Fruit fly (Drosophila melanogaster): ENCODE results near the gene crq.

Gene crq

dm6 chr2L:483347-484280 lies 30.8 kb upstream of the crq start (continued):
- TF ChIP-seq Blimp-1 (GFP tag; optimal IDR thresholded peaks at IDR 0.05) (no peak), Hr4 (GFP tag; optimal IDR thresholded peaks at IDR 0.05) (no peak), CG11294 (GFP tag; IDR thresholded peaks at IDR 0.05) (no peak), Hr39 (GFP tag; optimal IDR thresholded peaks at IDR 0.05) (no peak), spab (GFP tag; optimal IDR thresholded peaks at IDR 0.05) (peak; percentile 1), CG3032 (tag; optimal IDR thresholded peaks at IDR 0.05) (no peak), svp (GFP tag) (no peak), Ets21C (GFP tag; optimal IDR thresholded peaks at IDR 0.05) (no peak), Lpt (GFP tag; optimal IDR thresholded peaks at IDR 0.05) (no peak), CG7368 (GFP tag; optimal IDR thresholded peaks at IDR 0.05) (no peak), Smox (GFP tag; optimal IDR thresholded peaks at IDR 0.05) (no peak), dsx (GFP tag; optimal IDR thresholded peaks at IDR 0.05; ENCODE audit: poor library complexity, severe bottlenecking) (no peak), CG8119 (GFP tag; IDR thresholded peaks at IDR 0.05) (no peak), dac (GFP tag; optimal IDR thresholded peaks at IDR 0.05) (no peak), esn (GFP tag; optimal IDR thresholded peaks at IDR 0.05) (no peak)

- no peak for TF ChIP-seq CG8119 (GFP tag; IDR thresholded peaks at IDR 0.05)
- peak; percentile 24 for TF ChIP-seq fkh (GFP tag; optimal IDR thresholded peaks at IDR 0.05)
Observed at dm6 chr2L:482451-482844, 29.6 kb upstream of the crq start.

dm6 chr2L:481757-482450 lies 29.1 kb upstream of the crq start:
- TF ChIP-seq fkh (GFP tag; optimal IDR thresholded peaks at IDR 0.05) = no peak
- no peak for TF ChIP-seq net (GFP tag; optimal IDR thresholded peaks at IDR 0.05)
- TF ChIP-seq CG15336 (GFP tag; IDR thresholded peaks at IDR 0.05) = no peak
- TF ChIP-seq CG7368 (GFP tag; optimal IDR thresholded peaks at IDR 0.05) = peak; percentile 27
- peak; percentile 69 for TF ChIP-seq Ets96B (tag; optimal IDR thresholded peaks at IDR 0.05)
- no peak for TF ChIP-seq CG16779 (tag; optimal IDR thresholded peaks at IDR 0.05)
- TF ChIP-seq CG11902 (GFP tag; optimal IDR thresholded peaks at IDR 0.05) = no peak
- no peak for TF ChIP-seq CG6163 (GFP tag; IDR thresholded peaks at IDR 0.05)
- TF ChIP-seq achi (GFP tag; optimal IDR thresholded peaks at IDR 0.05) = peak; percentile 77
- no peak for TF ChIP-seq dac (GFP tag; optimal IDR thresholded peaks at IDR 0.05)
- peak; percentile 60 for TF ChIP-seq CG6276 (GFP tag; optimal IDR thresholded peaks at IDR 0.05)
- TF ChIP-seq CG6792 (GFP tag; optimal IDR thresholded peaks at IDR 0.05) = peak; percentile 16
- TF ChIP-seq CG10669 (GFP tag; optimal IDR thresholded peaks at IDR 0.05) = peak; percentile 55
- peak; percentile 75 for TF ChIP-seq Hr4 (GFP tag; optimal IDR thresholded peaks at IDR 0.05)
- TF ChIP-seq CG11294 (GFP tag; IDR thresholded peaks at IDR 0.05) = no peak
- TF ChIP-seq CG10631 (GFP tag; optimal IDR thresholded peaks at IDR 0.05) = peak; percentile 54
- TF ChIP-seq CG6854 (GFP tag; optimal IDR thresholded peaks at IDR 0.05) = no peak
- no peak for TF ChIP-seq svp (GFP tag)
- peak; percentile 62 for TF ChIP-seq Met (GFP tag; optimal IDR thresholded peaks at IDR 0.05)
- TF ChIP-seq vri (GFP tag; optimal IDR thresholded peaks at IDR 0.05) = no peak
- peak; percentile 10 for TF ChIP-seq Eip75B (GFP tag; optimal IDR thresholded peaks at IDR 0.05)
- TF ChIP-seq Hr39 (GFP tag; optimal IDR thresholded peaks at IDR 0.05) = peak; percentile 28
- peak; percentile 51 for TF ChIP-seq CG3032 (tag; optimal IDR thresholded peaks at IDR 0.05)
- TF ChIP-seq fd59A (GFP tag; optimal IDR thresholded peaks at IDR 0.05) = peak; percentile 14
- no peak for TF ChIP-seq Hr38 (GFP tag; optimal IDR thresholded peaks at IDR 0.05)
- no peak for TF ChIP-seq CG9139 (GFP tag; optimal IDR thresholded peaks at IDR 0.05)
- no peak for TF ChIP-seq Blimp-1 (GFP tag; optimal IDR thresholded peaks at IDR 0.05)
- peak; percentile 45 for TF ChIP-seq CG11762 (GFP tag; optimal IDR thresholded peaks at IDR 0.05; ENCODE audit: insufficient read depth)
- peak; percentile 56 for TF ChIP-seq acj6 (GFP tag; optimal IDR thresholded peaks at IDR 0.05)
- peak in 1 of 2 experiments; percentile 27 for TF ChIP-seq salr (GFP tag; optimal IDR thresholded peaks at IDR 0.05)
- peak; percentile 44 for TF ChIP-seq esn (GFP tag; optimal IDR thresholded peaks at IDR 0.05)
- peak; percentile 51 for TF ChIP-seq OdsH (GFP tag; optimal IDR thresholded peaks at IDR 0.05)
- no peak for TF ChIP-seq Lpt (GFP tag; optimal IDR thresholded peaks at IDR 0.05)
- peak; percentile 38 for TF ChIP-seq CG1621 (tag; optimal IDR thresholded peaks at IDR 0.05)
- no peak for TF ChIP-seq Sox14 (GFP tag; optimal IDR thresholded peaks at IDR 0.05)
- TF ChIP-seq eg (GFP tag; IDR thresholded peaks at IDR 0.05) = no peak
- peak; percentile 43 for TF ChIP-seq topi (GFP tag; optimal IDR thresholded peaks at IDR 0.05)
- TF ChIP-seq Smox (GFP tag; optimal IDR thresholded peaks at IDR 0.05) = peak; percentile 46
- TF ChIP-seq CG8319 (GFP tag; optimal IDR thresholded peaks at IDR 0.05) = no peak

All from whole organism, prepupa.